ENCODE assay signal across 5 fruit fly cellular contexts in the genomic region with DNA sequence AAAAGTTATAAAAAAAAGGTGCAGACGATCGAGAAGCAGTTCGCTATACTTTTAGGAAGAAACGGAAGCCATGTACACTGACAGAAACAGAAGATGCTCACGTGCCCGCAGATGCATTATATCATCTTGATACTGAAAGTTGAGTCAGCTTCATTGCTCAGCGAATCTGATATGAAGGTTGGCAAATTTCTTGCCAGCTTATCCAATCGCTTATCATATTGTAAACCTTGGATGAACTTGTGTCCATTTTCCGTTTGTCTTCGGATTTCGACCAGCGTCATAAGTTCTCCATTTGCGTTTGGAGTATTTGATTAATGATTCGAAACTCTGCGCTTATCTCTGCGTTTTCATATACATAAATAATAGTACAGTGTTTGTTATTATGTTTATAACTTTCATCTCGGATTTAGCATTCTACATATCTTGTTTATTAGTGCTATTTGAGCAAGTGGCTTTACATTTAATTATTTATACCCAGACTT.
TF ChIP-seq lines count a peak whose summit lies in the region.

No protein-coding gene starts in this region.

- TF ChIP-seq CTCF in whole organism, embryonic (GFP tag; optimal IDR thresholded peaks at IDR 0.05; lab: Kevin White, UChicago), result no peak

TF ChIP-seq in whole organism, adult, 20 proteins besides CTCF, POLR2A, EP300 and RAD21:
- TF ChIP-seq CG7045 (GFP tag; optimal IDR thresholded peaks at IDR 0.05; lab: Kevin White, UChicago) (no peak), CG12768 (GFP tag; optimal IDR thresholded peaks at IDR 0.05; lab: Kevin White, UChicago) (no peak), cnc (optimal IDR thresholded peaks at IDR 0.05; lab: Kevin White, UChicago) (no peak), tj (GFP tag; optimal IDR thresholded peaks at IDR 0.05; lab: Kevin White, UChicago) (peak; percentile 55), Mnt (GFP tag; optimal IDR thresholded peaks at IDR 0.05; lab: Kevin White, UChicago) (no peak), ovo (GFP tag; optimal IDR thresholded peaks at IDR 0.05; lab: Kevin White, UChicago) (no peak), CG7101 (tag; optimal IDR thresholded peaks at IDR 0.05; lab: Kevin White, UChicago) (no peak), cic (GFP tag; optimal IDR thresholded peaks at IDR 0.05; lab: Kevin White, UChicago) (no peak), Hr96 (GFP tag; optimal IDR thresholded peaks at IDR 0.05; lab: Kevin White, UChicago) (no peak), kay (GFP tag; lab: Kevin White, UChicago; ENCODE audit: borderline replicate concordance) (peak; percentile 60), CG11617 (GFP tag; optimal IDR thresholded peaks at IDR 0.05; lab: Kevin White, UChicago) (no peak), CG14711 (tag; optimal IDR thresholded peaks at IDR 0.05; lab: Kevin White, UChicago) (no peak), CG5204 (GFP tag; optimal IDR thresholded peaks at IDR 0.05; lab: Kevin White, UChicago) (no peak), Clk (GFP tag; optimal IDR thresholded peaks at IDR 0.05; lab: Kevin White, UChicago) (no peak), bab1 (GFP tag; optimal IDR thresholded peaks at IDR 0.05; lab: Kevin White, UChicago) (no peak)

TF ChIP-seq in whole organism, embryonic, 481 proteins besides CTCF, POLR2A, EP300 and RAD21:
- no peak for TF ChIP-seq Abd-B (GFP tag; optimal IDR thresholded peaks at IDR 0.05; lab: Kevin White, UChicago)
- no peak for TF ChIP-seq CG10959 (GFP tag; IDR thresholded peaks at IDR 0.05; lab: Robert Waterston, UW)
- TF ChIP-seq MBD-R2 (GFP tag; IDR thresholded peaks at IDR 0.05; lab: Robert Waterston, UW), result no peak
- peak in 1 of 2 experiments; percentile 39 for TF ChIP-seq Pdp1 (GFP tag; optimal IDR thresholded peaks at IDR 0.05; lab: Kevin White, UChicago)
- peak; percentile 47 for TF ChIP-seq sens (GFP tag; lab: Kevin White, UChicago)
- TF ChIP-seq Sox102F (GFP tag; optimal IDR thresholded peaks at IDR 0.05; lab: Kevin White, UChicago), result peak; percentile 3
- no peak for TF ChIP-seq CG17328 (GFP tag; IDR thresholded peaks at IDR 0.05; lab: Robert Waterston, UW)
- TF ChIP-seq Med (GFP tag; lab: Kevin White, UChicago), result peak; percentile 61
- no peak for TF ChIP-seq Eip74EF (GFP tag; optimal IDR thresholded peaks at IDR 0.05; lab: Kevin White, UChicago)
TF ChIP-seq in whole organism, embryonic: peak in this region for 4.

TF ChIP-seq in whole organism, prepupa, 60 proteins besides CTCF, POLR2A, EP300 and RAD21 (continues in another document):
- TF ChIP-seq cyc (GFP tag; optimal IDR thresholded peaks at IDR 0.05; lab: Kevin White, UChicago), result no peak
- peak; percentile 17 for TF ChIP-seq Smox (GFP tag; optimal IDR thresholded peaks at IDR 0.05; lab: Kevin White, UChicago)
- no peak for TF ChIP-seq fd85E (GFP tag; optimal IDR thresholded peaks at IDR 0.05; lab: Kevin White, UChicago)
- TF ChIP-seq CG11294 (GFP tag; IDR thresholded peaks at IDR 0.05; lab: Robert Waterston, UW), result no peak
- peak; percentile 6 for TF ChIP-seq CG10631 (GFP tag; optimal IDR thresholded peaks at IDR 0.05; lab: Kevin White, UChicago)
- no peak for TF ChIP-seq spab (GFP tag; optimal IDR thresholded peaks at IDR 0.05; lab: Kevin White, UChicago)
- TF ChIP-seq net (GFP tag; optimal IDR thresholded peaks at IDR 0.05; lab: Kevin White, UChicago), result no peak
- no peak for TF ChIP-seq eg (GFP tag; IDR thresholded peaks at IDR 0.05; lab: Robert Waterston, UW)
- TF ChIP-seq CG8632 (GFP tag; optimal IDR thresholded peaks at IDR 0.05; lab: Kevin White, UChicago), result peak; percentile 21
- no peak for TF ChIP-seq fd59A (GFP tag; optimal IDR thresholded peaks at IDR 0.05; lab: Kevin White, UChicago)
- peak; percentile 34 for TF ChIP-seq fkh (GFP tag; optimal IDR thresholded peaks at IDR 0.05; lab: Kevin White, UChicago)
- TF ChIP-seq Lpt (GFP tag; optimal IDR thresholded peaks at IDR 0.05; lab: Kevin White, UChicago), result peak; percentile 22
- TF ChIP-seq Gug (GFP tag; IDR thresholded peaks at IDR 0.05; lab: Robert Waterston, UW), result no peak
- TF ChIP-seq CG15336 (GFP tag; IDR thresholded peaks at IDR 0.05; lab: Robert Waterston, UW), result no peak; the same call in 1 of the 2 replicates
- no peak for TF ChIP-seq CG7368 (GFP tag; optimal IDR thresholded peaks at IDR 0.05; lab: Kevin White, UChicago)
- no peak for TF ChIP-seq CG11902 (GFP tag; optimal IDR thresholded peaks at IDR 0.05; lab: Kevin White, UChicago)
- TF ChIP-seq svp (GFP tag; lab: Kevin White, UChicago), result no peak
- TF ChIP-seq salr (GFP tag; optimal IDR thresholded peaks at IDR 0.05; lab: Kevin White, UChicago), result no peak
- no peak for TF ChIP-seq CG6792 (GFP tag; optimal IDR thresholded peaks at IDR 0.05; lab: Kevin White, UChicago)
- no peak for TF ChIP-seq CG6808 (GFP tag; optimal IDR thresholded peaks at IDR 0.05; lab: Kevin White, UChicago)
- TF ChIP-seq pdm3 (GFP tag; optimal IDR thresholded peaks at IDR 0.05; lab: Kevin White, UChicago), result peak; percentile 11
- peak; percentile 92 for TF ChIP-seq Eip78C (GFP tag; lab: Kevin White, UChicago)
- TF ChIP-seq Hr39 (GFP tag; optimal IDR thresholded peaks at IDR 0.05; lab: Kevin White, UChicago), result peak; percentile 19

TF ChIP-seq in whole organism, pupa, 21 proteins besides CTCF, POLR2A, EP300 and RAD21:
- TF ChIP-seq CG17806 (tag; optimal IDR thresholded peaks at IDR 0.05; lab: Kevin White, UChicago) (no peak), CG8301 (tag; optimal IDR thresholded peaks at IDR 0.05; lab: Kevin White, UChicago) (peak; percentile 2), rn (GFP tag; IDR thresholded peaks at IDR 0.05; lab: Robert Waterston, UW) (no peak), CG34367 (tag; optimal IDR thresholded peaks at IDR 0.05; lab: Kevin White, UChicago) (peak; percentile 19), D1 (tag; optimal IDR thresholded peaks at IDR 0.05; lab: Kevin White, UChicago) (no peak)

TF ChIP-seq in whole organism, wandering third instar larva, 38 proteins besides CTCF, POLR2A, EP300 and RAD21:
- TF ChIP-seq ey (GFP tag; optimal IDR thresholded peaks at IDR 0.05; lab: Kevin White, UChicago) (peak; percentile 5), Hr78 (GFP tag; optimal IDR thresholded peaks at IDR 0.05; lab: Kevin White, UChicago) (no peak), psq (GFP tag; optimal IDR thresholded peaks at IDR 0.05; lab: Kevin White, UChicago) (peak; percentile 25), dmrt93B (GFP tag; optimal IDR thresholded peaks at IDR 0.05; lab: Kevin White, UChicago) (no peak)
